Worm (Caenorhabditis elegans): ENCODE measurements around the gene fbxa-99.

The fbxa-99 gene

ce11 chrV:15940254-15940653, 42.4 kb downstream of the fbxa-99 start, which contains the start of gene srw-55:
srw-55 (minus strand) TSS chrV:15940354.
- no peak for TF ChIP-seq ceh-90 (tag; optimal IDR thresholded peaks at IDR 0.05)
- TF ChIP-seq efl-3 (GFP tag; optimal IDR thresholded peaks at IDR 0.05) = no peak
- no peak for TF ChIP-seq pax-3 (tag; optimal IDR thresholded peaks at IDR 0.05)
- no peak for TF ChIP-seq xbp-1 (tag; optimal IDR thresholded peaks at IDR 0.05)
- no peak for TF ChIP-seq blmp-1 (tag; optimal IDR thresholded peaks at IDR 0.05)
- TF ChIP-seq C34B4.2 (tag; optimal IDR thresholded peaks at IDR 0.05) = no peak
- no peak for TF ChIP-seq sup-37 (GFP tag; optimal IDR thresholded peaks at IDR 0.05)
- TF ChIP-seq dpl-1 (GFP tag; optimal IDR thresholded peaks at IDR 0.05) = no peak
- no peak for TF ChIP-seq nhr-11 (tag; optimal IDR thresholded peaks at IDR 0.05)
- TF ChIP-seq ceh-8 (GFP tag; optimal IDR thresholded peaks at IDR 0.05) = no peak
- no peak for TF ChIP-seq unc-86 (tag; optimal IDR thresholded peaks at IDR 0.05)

- TF ChIP-seq dsc-1 (tag; optimal IDR thresholded peaks at IDR 0.05) (no peak), C04F5.9 (tag; optimal IDR thresholded peaks at IDR 0.05) (no peak), lir-3 (tag; optimal IDR thresholded peaks at IDR 0.05; ENCODE audit: poor library complexity) (no peak), Y116A8C.19 (tag; optimal IDR thresholded peaks at IDR 0.05; ENCODE audit: borderline replicate concordance) (no peak), swsn-7 (tag; optimal IDR thresholded peaks at IDR 0.05) (no peak), irx-1 (tag; optimal IDR thresholded peaks at IDR 0.05) (no peak), fkh-10 (GFP tag; optimal IDR thresholded peaks at IDR 0.05) (no peak), lin-14 (GFP tag; optimal IDR thresholded peaks at IDR 0.05) (no peak), nhr-20 (tag; optimal IDR thresholded peaks at IDR 0.05) (no peak), pax-3 (tag; optimal IDR thresholded peaks at IDR 0.05) (no peak), pqm-1 (tag; optimal IDR thresholded peaks at IDR 0.05) (no peak), ceh-63 (GFP tag; optimal IDR thresholded peaks at IDR 0.05) (no peak), efl-1 (optimal IDR thresholded peaks at IDR 0.05) (no peak), efl-1 (GFP tag; optimal IDR thresholded peaks at IDR 0.05 in 1 of 2) (no peak), lin-13 (GFP tag; optimal IDR thresholded peaks at IDR 0.05) (no peak), C34B4.2 (tag; optimal IDR thresholded peaks at IDR 0.05) (no peak), xbp-1 (tag; optimal IDR thresholded peaks at IDR 0.05) (no peak), snu-23 (GFP tag; optimal IDR thresholded peaks at IDR 0.05) (no peak)
Observed at ce11 chrV:15932390-15932789, 50.3 kb downstream of the fbxa-99 start, which contains the start of gene srw-26. srw-26 (minus strand) TSS chrV:15932490.
